Worm (Caenorhabditis elegans): ENCODE results near the gene F13D12.8.

Gene F13D12.8

ce11 chrII:11749490-11750172 lies 17.2 kb upstream of the F13D12.8 start (continued):
- TF ChIP-seq lsy-2 (tag; optimal IDR thresholded peaks at IDR 0.05) (peak; percentile 66 to 67), spr-3 (GFP tag; optimal IDR thresholded peaks at IDR 0.05) (peak; percentile 79), zfp-3 (GFP tag; conservative IDR thresholded peaks at IDR 0.05) (no peak), ceh-28 (tag; optimal IDR thresholded peaks at IDR 0.05) (peak; percentile 81), ceh-32 (tag; optimal IDR thresholded peaks at IDR 0.05; ENCODE audit: poor library complexity) (peak; percentile 51), nhr-77 (tag; optimal IDR thresholded peaks at IDR 0.05) (peak; percentile 3), attf-4 (tag; optimal IDR thresholded peaks at IDR 0.05) (peak; percentile 8), nhr-25 (tag; optimal IDR thresholded peaks at IDR 0.05; ENCODE audit: borderline replicate concordance, insufficient read depth) (peak; percentile 10), lin-1 (GFP tag; IDR thresholded peaks at IDR 0.05) (peak; percentile 24; the same call in 1 of the 2 replicates), dve-1 (tag; optimal IDR thresholded peaks at IDR 0.05; ENCODE audit: insufficient read depth) (peak; percentile 57), ctbp-1 (GFP tag; IDR thresholded peaks at IDR 0.05) (peak; percentile 75), lin-38 (GFP tag; IDR thresholded peaks at IDR 0.05) (peak; percentile 61), tra-1 (GFP tag; IDR thresholded peaks at IDR 0.05) (no peak), mes-2 (tag; optimal IDR thresholded peaks at IDR 0.05; ENCODE audit: poor library complexity, severe bottlenecking) (peak; percentile 58), lin-15B (tag; optimal IDR thresholded peaks at IDR 0.05) (peak; percentile 6), nhr-237 (tag; optimal IDR thresholded peaks at IDR 0.05) (no peak), set-16 (GFP tag; IDR thresholded peaks at IDR 0.05) (peak; percentile 100), sdz-12 (GFP tag; optimal IDR thresholded peaks at IDR 0.05) (no peak), madf-5 (GFP tag; IDR thresholded peaks at IDR 0.05) (no peak), zag-1 (tag; optimal IDR thresholded peaks at IDR 0.05) (peak; percentile 60), snpc-4 (tag; optimal IDR thresholded peaks at IDR 0.05) (no peak), nhr-111 (GFP tag; optimal IDR thresholded peaks at IDR 0.05) (peak; percentile 40), saeg-2 (GFP tag; IDR thresholded peaks at IDR 0.05) (peak; percentile 67), arid-1 (GFP tag; conservative IDR thresholded peaks at IDR 0.05) (peak; percentile 41; the same call in 1 of the 2 replicates), jun-1 (tag; optimal IDR thresholded peaks at IDR 0.05) (peak; percentile 70), ceh-20 (GFP tag; IDR thresholded peaks at IDR 0.05) (peak; percentile 63; the same call in 1 of the 2 replicates), mxl-3 (GFP tag; optimal IDR thresholded peaks at IDR 0.05) (peak; percentile 79), mep-1 (tag; optimal IDR thresholded peaks at IDR 0.05) (peak; percentile 90), spr-1 (tag; optimal IDR thresholded peaks at IDR 0.05) (peak; percentile 88), hif-1 (tag; optimal IDR thresholded peaks at IDR 0.05) (peak; percentile 20 to 83), lir-3 (tag; optimal IDR thresholded peaks at IDR 0.05) (peak; percentile 58), ZK546.5 (tag; optimal IDR thresholded peaks at IDR 0.05) (peak in 1 of 2 experiments; percentile 50), hlh-30 (tag; optimal IDR thresholded peaks at IDR 0.05; ENCODE audit: insufficient read depth) (peak; percentile 78), php-3 (GFP tag; IDR thresholded peaks at IDR 0.05) (0 out of 2 replicates have a peak, but pooled peaks have one; percentile 27), pqm-1 (tag; optimal IDR thresholded peaks at IDR 0.05) (peak; percentile 10), snpc-1.2 (GFP tag; IDR thresholded peaks at IDR 0.05) (0 out of 2 replicates have a peak, but pooled peaks have one; percentile 49), R02D3.7 (tag; optimal IDR thresholded peaks at IDR 0.05) (no peak), daf-19 (GFP tag; conservative IDR thresholded peaks at IDR 0.05) (no peak), fkh-10 (GFP tag; optimal IDR thresholded peaks at IDR 0.05) (peak; percentile 87), nhr-102 (tag; optimal IDR thresholded peaks at IDR 0.05) (peak; percentile 67), nhr-41 (GFP tag; IDR thresholded peaks at IDR 0.05) (peak; percentile 55; the same call in 1 of the 2 replicates), egl-43 (GFP tag; IDR thresholded peaks at IDR 0.05) (peak; percentile 86), Y75B8A.6 (GFP tag; IDR thresholded peaks at IDR 0.05) (no peak), hlh-11 (tag; optimal IDR thresholded peaks at IDR 0.05) (peak; percentile 96), ceh-44 (GFP tag; IDR thresholded peaks at IDR 0.05) (0 out of 2 replicates have a peak, but pooled peaks have one; percentile 18), T20F7.1 (GFP tag; optimal IDR thresholded peaks at IDR 0.05) (peak; percentile 82), tag-97 (GFP tag; IDR thresholded peaks at IDR 0.05) (no peak), duxl-1 (tag; optimal IDR thresholded peaks at IDR 0.05; ENCODE audit: poor library complexity) (no peak)

Measured in whole organism, L4 larva.